Worm (Caenorhabditis elegans): ENCODE results near the gene C33H5.16.

The C33H5.16 gene

ce11 chrIV:7849235-7849634, 46.1 kb upstream of the C33H5.16 start:
- TF ChIP-seq gei-17 (GFP tag; optimal IDR thresholded peaks at IDR 0.05) (no peak), attf-5 (GFP tag; optimal IDR thresholded peaks at IDR 0.05) (no peak), Y79H2A.3 (GFP tag; conservative IDR thresholded peaks at IDR 0.05) (no peak), F23B12.7 (tag; optimal IDR thresholded peaks at IDR 0.05; ENCODE audit: insufficient read depth) (no peak), hlh-26 (GFP tag; conservative IDR thresholded peaks at IDR 0.05) (no peak), K11D2.4 (GFP tag; IDR thresholded peaks at IDR 0.05) (no peak), ceh-40 (GFP tag; IDR thresholded peaks at IDR 0.05) (no peak), pha-4 (tag; optimal IDR thresholded peaks at IDR 0.05) (no peak), mes-4 (tag; optimal IDR thresholded peaks at IDR 0.05) (no peak), F33H1.4 (GFP tag; IDR thresholded peaks at IDR 0.05) (no peak)

- no peak for TF ChIP-seq let-526 (GFP tag; IDR thresholded peaks at IDR 0.05)
- TF ChIP-seq lir-1 (GFP tag; conservative IDR thresholded peaks at IDR 0.05), result no peak
- no peak for TF ChIP-seq Y95B8A.8 (GFP tag; IDR thresholded peaks at IDR 0.05)
- no peak for TF ChIP-seq F10E7.11 (tag; optimal IDR thresholded peaks at IDR 0.05)
- no peak for TF ChIP-seq lag-1 (GFP tag; IDR thresholded peaks at IDR 0.05)
- TF ChIP-seq ceh-27 (GFP tag; optimal IDR thresholded peaks at IDR 0.05), result no peak
- no peak for TF ChIP-seq Y79H2A.3 (GFP tag; conservative IDR thresholded peaks at IDR 0.05)
- TF ChIP-seq zim-3 (tag; optimal IDR thresholded peaks at IDR 0.05), result no peak
- no peak for TF ChIP-seq die-1 (tag; optimal IDR thresholded peaks at IDR 0.05)
- no peak for TF ChIP-seq cebp-1 (GFP tag; IDR thresholded peaks at IDR 0.05)
- no peak for TF ChIP-seq cebp-1 (tag; optimal IDR thresholded peaks at IDR 0.05)
- no peak for TF ChIP-seq ceh-79 (tag; optimal IDR thresholded peaks at IDR 0.05)
- TF ChIP-seq hlh-26 (GFP tag; conservative IDR thresholded peaks at IDR 0.05), result no peak
- no peak for TF ChIP-seq bed-1 (GFP tag; IDR thresholded peaks at IDR 0.05)
- TF ChIP-seq nfyb-1 (GFP tag; IDR thresholded peaks at IDR 0.05), result no peak
- no peak for TF ChIP-seq mel-28 (tag; optimal IDR thresholded peaks at IDR 0.05; ENCODE audit: borderline replicate concordance)
- no peak for TF ChIP-seq Y53F4B.3 (GFP tag; IDR thresholded peaks at IDR 0.05)
- TF ChIP-seq F22D6.2 (tag; optimal IDR thresholded peaks at IDR 0.05), result no peak
- no peak for TF ChIP-seq tbp1 (GFP tag; optimal IDR thresholded peaks at IDR 0.05)
- TF ChIP-seq F33H1.4 (GFP tag; IDR thresholded peaks at IDR 0.05), result no peak
These were observed 43.2 kb upstream of the C33H5.16 start, which contains the start of gene C06A6.2 for ce11 chrIV:7846386-7846785. TSS of gene C06A6.2 (plus strand) at chrIV:7846622.

ce11 chrIV:7845585-7845984, 42.4 kb upstream of the C33H5.16 start:
- no peak for TF ChIP-seq mes-4 (tag; optimal IDR thresholded peaks at IDR 0.05)
- no peak for TF ChIP-seq F39B2.1 (GFP tag; IDR thresholded peaks at IDR 0.05)
- TF ChIP-seq B0336.3 (GFP tag; IDR thresholded peaks at IDR 0.05), result peak; percentile 79
- TF ChIP-seq athp-1 (tag; optimal IDR thresholded peaks at IDR 0.05), result no peak
- no peak for TF ChIP-seq D2030.7 (GFP tag; IDR thresholded peaks at IDR 0.05)
- TF ChIP-seq akir-1 (GFP tag; optimal IDR thresholded peaks at IDR 0.05), result no peak
- TF ChIP-seq nhr-90 (tag; optimal IDR thresholded peaks at IDR 0.05), result peak; percentile 66
- no peak for TF ChIP-seq tbx-9 (tag; optimal IDR thresholded peaks at IDR 0.05; ENCODE audit: borderline replicate concordance)
- no peak for TF ChIP-seq ceh-58 (GFP tag; IDR thresholded peaks at IDR 0.05)
- no peak for TF ChIP-seq hmg-20 (GFP tag; IDR thresholded peaks at IDR 0.05)
- TF ChIP-seq lsy-27 (tag; optimal IDR thresholded peaks at IDR 0.05; ENCODE audit: borderline replicate concordance, insufficient read depth), result peak; percentile 51
- 0 out of 2 replicates have a peak, but pooled peaks have one; percentile 24 for TF ChIP-seq K11D2.4 (GFP tag; IDR thresholded peaks at IDR 0.05)
- TF ChIP-seq zim-3 (tag; optimal IDR thresholded peaks at IDR 0.05), result no peak
- TF ChIP-seq madf-3 (GFP tag; IDR thresholded peaks at IDR 0.05), result no peak
- TF ChIP-seq egl-18 (GFP tag; IDR thresholded peaks at IDR 0.05), result no peak
- no peak for TF ChIP-seq unc-130 (GFP tag; optimal IDR thresholded peaks at IDR 0.05)
- peak; percentile 48 for TF ChIP-seq madf-10 (tag; optimal IDR thresholded peaks at IDR 0.05)
- 0 out of 2 replicates have a peak, but pooled peaks have one; percentile 53 for TF ChIP-seq ekl-4 (GFP tag; IDR thresholded peaks at IDR 0.05)
- peak; percentile 67 for TF ChIP-seq chd-7 (tag; optimal IDR thresholded peaks at IDR 0.05)
- no peak for TF ChIP-seq attf-6 (GFP tag; IDR thresholded peaks at IDR 0.05)
- TF ChIP-seq Y53F4B.3 (GFP tag; IDR thresholded peaks at IDR 0.05), result no peak
- TF ChIP-seq F22D6.2 (tag; optimal IDR thresholded peaks at IDR 0.05), result no peak
- no peak for TF ChIP-seq ceh-79 (tag; optimal IDR thresholded peaks at IDR 0.05)
- peak; percentile 77 for TF ChIP-seq lin-40 (tag; optimal IDR thresholded peaks at IDR 0.05)
- no peak for TF ChIP-seq Y95B8A.8 (GFP tag; IDR thresholded peaks at IDR 0.05)
- TF ChIP-seq gei-17 (GFP tag; optimal IDR thresholded peaks at IDR 0.05), result peak; percentile 46
- no peak for TF ChIP-seq T26A5.8 (tag; optimal IDR thresholded peaks at IDR 0.05)
- peak; percentile 6 for TF ChIP-seq F10E7.11 (tag; optimal IDR thresholded peaks at IDR 0.05)
